Worm (Caenorhabditis elegans): ENCODE results near the gene T19B10.2.

T19B10.2 gene

ce11 chrV:11182925-11183324 lies 38.2 kb upstream of the T19B10.2 start, which contains the start of gene cnc-10:
Gene cnc-10, plus strand, starts transcription at chrV:11183225.
- no peak for TF ChIP-seq blmp-1 (tag; optimal IDR thresholded peaks at IDR 0.05)
- TF ChIP-seq drap-1 (GFP tag; optimal IDR thresholded peaks at IDR 0.05): no peak
- TF ChIP-seq nhr-76 (tag; optimal IDR thresholded peaks at IDR 0.05): no peak
- no peak for TF ChIP-seq ztf-11 (tag; optimal IDR thresholded peaks at IDR 0.05)
- no peak for TF ChIP-seq ceh-43 (GFP tag; optimal IDR thresholded peaks at IDR 0.05)
- no peak for TF ChIP-seq hlh-1 (tag; optimal IDR thresholded peaks at IDR 0.05)
- TF ChIP-seq ceh-83 (GFP tag; optimal IDR thresholded peaks at IDR 0.05): no peak

- TF ChIP-seq drap-1 (GFP tag; optimal IDR thresholded peaks at IDR 0.05) (no peak), nhr-2 (tag; optimal IDR thresholded peaks at IDR 0.05) (no peak), snpc-4 (tag; optimal IDR thresholded peaks at IDR 0.05) (no peak), ceh-43 (GFP tag; optimal IDR thresholded peaks at IDR 0.05) (no peak), M03D4.4 (tag; optimal IDR thresholded peaks at IDR 0.05) (no peak)
These were observed 30.1 kb upstream of the T19B10.2 start, which contains the start of gene lgc-49 for ce11 chrV:11190983-11191382. Gene lgc-49, plus strand, starts transcription at chrV:11191283.

ce11 chrV:11196109-11196508 lies 25.0 kb upstream of the T19B10.2 start, which contains the start of gene clc-6:
Gene clc-6, minus strand, starts transcription at chrV:11196209.
- TF ChIP-seq elt-3 (tag; optimal IDR thresholded peaks at IDR 0.05) (no peak), unc-39 (tag; optimal IDR thresholded peaks at IDR 0.05) (no peak), snpc-4 (tag; optimal IDR thresholded peaks at IDR 0.05) (no peak), hlh-1 (tag; optimal IDR thresholded peaks at IDR 0.05) (no peak), nhr-12 (tag; optimal IDR thresholded peaks at IDR 0.05) (no peak), elt-1 (tag; optimal IDR thresholded peaks at IDR 0.05; ENCODE audit: borderline replicate concordance, insufficient read depth) (no peak), mep-1 (tag; optimal IDR thresholded peaks at IDR 0.05) (no peak), zip-8 (tag; optimal IDR thresholded peaks at IDR 0.05) (no peak), unc-62 (GFP tag; optimal IDR thresholded peaks at IDR 0.05) (no peak), ces-1 (GFP tag; optimal IDR thresholded peaks at IDR 0.05) (no peak), ceh-43 (GFP tag; optimal IDR thresholded peaks at IDR 0.05) (no peak), ham-2 (GFP tag; optimal IDR thresholded peaks at IDR 0.05) (no peak), nhr-2 (tag; optimal IDR thresholded peaks at IDR 0.05) (no peak), cnd-1 (tag; optimal IDR thresholded peaks at IDR 0.05) (no peak), nhr-28 (tag; optimal IDR thresholded peaks at IDR 0.05) (no peak), lin-32 (GFP tag; optimal IDR thresholded peaks at IDR 0.05) (no peak)

DNA sequence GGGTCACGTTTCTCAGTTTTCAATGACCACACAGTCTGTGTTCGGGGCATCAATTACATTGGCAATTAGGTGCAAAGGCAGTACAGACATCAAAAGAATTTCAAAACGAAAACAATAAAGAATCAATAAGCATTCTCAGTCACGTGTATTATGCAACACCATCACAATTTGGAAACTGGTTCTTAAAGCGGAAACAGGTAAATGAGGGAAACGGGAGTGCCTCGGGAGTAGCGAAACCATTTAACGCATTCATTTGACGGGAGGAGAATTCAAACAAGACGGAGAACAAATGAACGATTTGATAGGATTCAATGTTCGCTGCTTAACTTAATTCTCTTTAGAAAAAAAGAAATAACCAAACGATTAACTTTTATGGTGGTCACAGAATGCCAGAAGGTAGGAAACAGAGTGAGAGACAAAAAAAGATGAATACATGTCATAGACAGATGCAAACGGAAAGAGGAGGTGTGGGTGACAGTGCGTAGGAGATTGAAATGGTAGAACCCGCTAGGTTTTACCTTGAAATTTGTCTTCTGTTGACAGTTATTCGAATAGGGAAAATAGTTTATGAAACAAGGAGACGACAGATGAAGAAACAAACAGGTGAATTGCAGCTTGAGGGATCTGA lies 24.4 kb upstream of the T19B10.2 start:
- TF ChIP-seq elt-1 (tag; optimal IDR thresholded peaks at IDR 0.05; ENCODE audit: borderline replicate concordance, insufficient read depth) (no peak), lin-13 (tag; optimal IDR thresholded peaks at IDR 0.05) (no peak), unc-120 (tag; optimal IDR thresholded peaks at IDR 0.05; ENCODE audit: poor library complexity, severe bottlenecking) (no peak), unc-62 (GFP tag; optimal IDR thresholded peaks at IDR 0.05) (no peak), elt-3 (tag; optimal IDR thresholded peaks at IDR 0.05) (no peak), ces-1 (GFP tag; optimal IDR thresholded peaks at IDR 0.05) (no peak), bed-3 (GFP tag; optimal IDR thresholded peaks at IDR 0.05) (no peak)

DNA sequence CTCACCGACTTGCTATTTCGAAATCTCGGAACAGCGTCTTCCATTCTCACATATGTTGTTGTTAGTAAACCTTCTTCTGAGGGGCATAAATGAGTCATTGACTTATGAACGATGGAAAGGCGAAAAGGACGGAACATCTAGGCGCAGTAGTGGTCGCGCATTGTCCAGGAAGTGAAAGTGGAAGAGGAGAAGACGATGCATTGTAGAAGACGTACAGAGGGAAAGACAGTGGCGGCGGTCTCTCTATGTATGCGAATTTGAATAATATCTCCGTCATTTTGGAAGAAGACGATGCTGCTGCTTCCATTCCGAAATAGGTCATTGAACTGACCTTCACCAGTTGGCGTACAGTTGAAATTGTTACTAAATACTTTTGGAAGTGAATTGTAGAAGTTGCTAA lies 23.0 kb upstream of the T19B10.2 start:
- TF ChIP-seq elt-3 (tag; optimal IDR thresholded peaks at IDR 0.05) (no peak), blmp-1 (tag; optimal IDR thresholded peaks at IDR 0.05) (peak; percentile 55), drap-1 (GFP tag; optimal IDR thresholded peaks at IDR 0.05) (no peak), nhr-237 (tag; optimal IDR thresholded peaks at IDR 0.05) (no peak)

- no peak for TF ChIP-seq pha-4 (tag; optimal IDR thresholded peaks at IDR 0.05)
- no peak for TF ChIP-seq lsy-2 (tag; optimal IDR thresholded peaks at IDR 0.05)
- TF ChIP-seq flh-1 (GFP tag; optimal IDR thresholded peaks at IDR 0.05): no peak
- no peak for TF ChIP-seq blmp-1 (tag; optimal IDR thresholded peaks at IDR 0.05)
- TF ChIP-seq elt-1 (tag; optimal IDR thresholded peaks at IDR 0.05; ENCODE audit: borderline replicate concordance, insufficient read depth): no peak
- TF ChIP-seq nhr-28 (tag; optimal IDR thresholded peaks at IDR 0.05): no peak
- no peak for TF ChIP-seq ham-2 (GFP tag; optimal IDR thresholded peaks at IDR 0.05)
- TF ChIP-seq zip-8 (tag; optimal IDR thresholded peaks at IDR 0.05): no peak
- no peak for TF ChIP-seq ceh-39 (tag; optimal IDR thresholded peaks at IDR 0.05)
- TF ChIP-seq M03D4.4 (tag; optimal IDR thresholded peaks at IDR 0.05): no peak
- no peak for TF ChIP-seq unc-39 (tag; optimal IDR thresholded peaks at IDR 0.05)
- no peak for TF ChIP-seq elt-3 (tag; optimal IDR thresholded peaks at IDR 0.05)
These were observed 21.6 kb upstream of the T19B10.2 start for ce11 chrV:11199497-11199896.

All from whole organism, mixed stage, embryonic.